Worm (Caenorhabditis elegans): ENCODE data around the gene pdk-1.
A peak's percentile ranks its signal among the peaks of the same experiment; 100 is the strongest.

- TF ChIP-seq him-1 (tag; optimal IDR thresholded peaks at IDR 0.05) (no peak), W03F9.2 (tag; optimal IDR thresholded peaks at IDR 0.05) (peak; percentile 7)
Observed at ce11 chrX:1272539-1272938, 48.6 kb upstream of the pdk-1 start, which contains the start of gene C52B11.5.
